Fruit fly (Drosophila melanogaster) Kc167 (cell line): ENCODE measurements around the gene Ctu2.

Experiments used
- Myc ChIP-seq: fragments of >200 bp; optimal IDR thresholded peaks from 2 replicates; lab custom pipeline; 2017; ENCODE audit warnings: missing external identifiers
- Sin3A ChIP-seq: fragments of >200 bp; optimal IDR thresholded peaks from 2 replicates; lab custom pipeline; 2018; ENCODE audit warnings: missing external identifiers
- h ChIP-seq: fragments of >200 bp; optimal IDR thresholded peaks from 3 replicates; lab custom pipeline; 2018; ENCODE audit warnings: missing external identifiers
- insv ChIP-seq: fragments of >200 bp; optimal IDR thresholded peaks from 3 replicates; lab custom pipeline; 2018; ENCODE audit warnings: missing external identifiers
- psq ChIP-seq: fragments of >200 bp; optimal IDR thresholded peaks from 2 replicates; lab custom pipeline; 2017; ENCODE audit warnings: missing external identifiers
- ttk ChIP-seq: sonication (Bioruptor generic); optimal IDR thresholded peaks from 2 replicates; lab custom pipeline; 2017; ENCODE audit warnings: missing external identifiers

The Ctu2 gene

DNA sequence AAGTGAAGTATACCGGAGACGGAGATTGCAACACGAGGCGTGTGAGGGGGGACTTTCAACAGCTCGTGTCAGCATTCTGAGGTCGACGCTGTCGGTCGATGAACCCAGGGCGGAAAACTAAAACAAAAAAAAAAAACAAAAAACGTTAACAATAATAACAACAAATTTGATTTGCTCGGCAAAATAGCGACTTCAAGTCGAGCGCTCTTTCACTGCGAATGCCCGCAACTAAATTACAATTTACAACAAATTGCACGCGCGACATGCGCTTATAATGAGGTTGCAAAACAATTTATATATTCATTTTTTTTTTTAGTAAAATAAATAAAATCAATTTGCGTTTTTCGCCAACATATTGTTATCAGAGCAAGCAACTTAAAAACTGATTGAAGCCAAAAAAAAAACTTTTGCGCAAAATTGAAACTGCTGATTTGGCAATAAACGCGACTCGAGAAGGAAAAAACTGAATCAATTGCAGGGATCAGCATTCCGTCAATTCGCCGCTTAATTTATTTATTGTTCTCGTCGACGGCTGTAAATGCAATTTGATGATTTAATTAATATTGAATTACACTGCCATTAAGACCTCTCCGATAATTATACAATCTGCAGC, 19.6 kb downstream of the Ctu2 start:
- no peak for TF ChIP-seq psq (lab: Kevin White, UChicago)
- no peak for TF ChIP-seq h (lab: Kevin White, UChicago)
- TF ChIP-seq insv (lab: Kevin White, UChicago): no peak
- TF ChIP-seq ttk: no peak
- TF ChIP-seq Sin3A (lab: Kevin White, UChicago): no peak
- no peak for TF ChIP-seq Myc (lab: Kevin White, UChicago)

DNA sequence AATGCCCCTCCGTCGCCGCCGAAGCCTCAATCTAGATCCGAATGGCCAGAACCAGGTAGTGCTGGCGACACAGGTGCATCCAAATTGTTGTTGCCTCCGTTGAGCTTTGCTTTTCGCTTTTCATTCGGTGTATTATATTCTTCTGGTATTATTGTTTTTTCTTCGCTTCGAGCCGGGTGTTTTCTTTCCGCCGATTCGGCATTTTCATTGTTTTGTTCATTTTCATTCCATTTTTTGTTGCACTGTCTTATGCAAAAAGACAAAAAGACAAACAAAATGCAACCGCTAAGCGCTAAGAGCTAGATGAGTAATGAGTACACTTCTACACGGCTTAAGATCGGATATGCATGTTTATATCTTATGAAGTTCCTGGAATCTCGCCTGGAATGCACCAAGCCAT, 20.8 kb downstream of the Ctu2 start:
- TF ChIP-seq h (lab: Kevin White, UChicago) (no peak), psq (lab: Kevin White, UChicago) (no peak), ttk (no peak), insv (lab: Kevin White, UChicago) (no peak)

DNA sequence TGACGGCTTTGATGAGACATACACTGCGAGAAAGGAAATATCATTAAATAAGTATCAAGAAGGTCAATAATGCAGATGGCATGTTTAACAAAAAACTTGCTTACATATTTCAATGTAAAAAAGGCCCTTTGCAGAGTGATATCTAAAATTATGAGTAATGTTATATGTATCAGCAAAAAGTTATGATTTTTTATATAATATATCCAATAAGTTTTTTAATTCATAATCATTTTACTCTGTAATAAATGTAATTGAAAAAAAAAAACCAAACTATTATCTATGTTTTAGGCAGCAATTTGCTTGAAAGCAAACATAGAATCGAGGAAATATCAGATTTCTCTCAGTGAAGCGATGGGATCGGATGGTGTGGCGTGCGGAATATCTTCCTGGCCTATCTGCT, 23.3 kb downstream of the Ctu2 start:
- TF ChIP-seq Sin3A (lab: Kevin White, UChicago) (no peak), h (lab: Kevin White, UChicago) (no peak), ttk (no peak), insv (lab: Kevin White, UChicago) (no peak), psq (lab: Kevin White, UChicago) (no peak), Myc (lab: Kevin White, UChicago) (no peak)

DNA sequence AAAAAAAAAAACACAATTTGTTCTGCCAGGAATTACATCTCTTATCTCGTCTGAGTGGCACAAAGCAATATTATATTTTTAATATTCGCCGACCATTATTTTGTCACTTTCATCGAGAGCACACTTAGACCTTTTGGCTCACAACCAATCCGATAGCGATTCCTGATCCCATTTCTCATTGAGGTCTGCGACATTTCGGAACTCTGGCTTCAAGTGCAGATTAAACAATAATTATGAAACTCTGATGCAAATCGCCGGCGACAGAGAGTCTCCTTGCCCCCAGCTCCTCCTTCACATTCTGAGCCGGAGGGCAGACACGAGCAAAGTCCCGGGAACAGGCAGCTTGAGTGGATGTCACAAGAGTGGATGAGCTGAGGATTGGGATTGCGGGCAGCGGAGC, 24.0 kb downstream of the Ctu2 start:
- TF ChIP-seq insv (lab: Kevin White, UChicago) (no peak), h (lab: Kevin White, UChicago) (no peak), Myc (lab: Kevin White, UChicago) (no peak), Sin3A (lab: Kevin White, UChicago) (no peak), ttk (no peak), psq (lab: Kevin White, UChicago) (no peak)

DNA sequence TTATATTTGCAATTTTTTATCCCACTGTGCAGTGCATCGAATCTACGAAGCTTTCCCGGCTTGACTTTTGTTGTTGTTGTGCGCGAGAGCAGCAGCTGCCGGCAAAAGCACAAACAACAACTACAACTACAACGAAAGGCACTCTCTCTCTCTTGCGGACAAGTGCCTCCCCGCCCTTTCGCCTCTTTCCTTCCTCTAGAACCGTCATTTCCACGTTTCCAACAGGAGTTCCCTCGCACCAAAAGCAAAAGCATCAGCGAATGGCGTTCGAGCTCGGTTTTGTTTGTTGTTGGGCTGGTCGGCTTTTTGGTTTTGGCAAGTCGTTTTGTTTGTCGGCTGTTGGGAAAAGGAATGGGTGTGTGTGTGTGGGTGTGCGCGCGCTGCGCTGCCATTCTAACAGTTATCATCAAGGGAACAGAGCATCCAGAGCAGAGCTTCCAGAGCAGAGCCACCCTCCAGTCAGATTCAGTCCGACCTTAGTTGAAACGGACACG, 29.2 kb downstream of the Ctu2 start, which contains the start of gene tj:
Gene tj (plus strand): TSS at position 444 of the 494 bp plus-strand sequence.
- no peak for TF ChIP-seq Sin3A (lab: Kevin White, UChicago)
- no peak for TF ChIP-seq h (lab: Kevin White, UChicago)
- no peak for TF ChIP-seq insv (lab: Kevin White, UChicago)

DNA sequence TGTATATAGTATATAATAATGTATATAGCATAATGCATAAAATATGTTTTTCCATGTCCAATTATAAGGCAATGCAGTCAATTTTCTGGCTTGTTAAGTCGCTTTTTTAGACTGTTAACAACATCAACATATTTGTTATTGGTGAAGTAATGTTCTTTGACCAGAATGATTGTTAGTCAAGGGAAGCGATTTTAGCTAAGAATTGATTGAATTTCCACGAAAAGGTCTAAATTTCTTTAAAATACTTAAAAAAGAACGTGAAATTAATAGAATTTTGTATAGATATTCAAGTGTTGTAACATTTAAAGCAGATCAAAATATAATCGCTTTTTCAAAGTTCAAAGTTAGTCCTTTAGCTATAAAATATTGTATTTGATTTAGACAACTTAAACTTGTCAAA, 29.6 kb downstream of the Ctu2 start:
- no peak for TF ChIP-seq psq (lab: Kevin White, UChicago)
- TF ChIP-seq h (lab: Kevin White, UChicago): no peak
- no peak for TF ChIP-seq insv (lab: Kevin White, UChicago)
- no peak for TF ChIP-seq Sin3A (lab: Kevin White, UChicago)
- TF ChIP-seq ttk: no peak
- TF ChIP-seq Myc (lab: Kevin White, UChicago): no peak

DNA sequence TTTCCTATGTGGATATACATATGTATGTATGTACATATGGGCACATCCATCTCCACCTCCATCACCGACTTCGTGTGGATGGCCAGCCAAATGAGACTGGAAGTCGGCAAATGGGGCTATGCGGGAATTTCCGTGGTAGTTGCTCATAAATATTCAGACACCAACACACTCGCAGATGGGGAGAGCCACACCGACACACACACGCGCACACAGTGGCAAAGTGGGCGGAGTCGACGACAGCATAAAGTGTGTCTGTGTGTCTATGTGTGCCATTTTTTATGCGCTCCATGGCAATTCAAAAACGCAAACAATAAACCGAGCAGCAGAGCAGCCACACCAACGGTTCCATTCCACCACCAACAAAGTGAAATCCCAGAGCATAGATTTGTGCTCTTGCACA, 30.2 kb downstream of the Ctu2 start:
- no peak for TF ChIP-seq insv (lab: Kevin White, UChicago)

DNA sequence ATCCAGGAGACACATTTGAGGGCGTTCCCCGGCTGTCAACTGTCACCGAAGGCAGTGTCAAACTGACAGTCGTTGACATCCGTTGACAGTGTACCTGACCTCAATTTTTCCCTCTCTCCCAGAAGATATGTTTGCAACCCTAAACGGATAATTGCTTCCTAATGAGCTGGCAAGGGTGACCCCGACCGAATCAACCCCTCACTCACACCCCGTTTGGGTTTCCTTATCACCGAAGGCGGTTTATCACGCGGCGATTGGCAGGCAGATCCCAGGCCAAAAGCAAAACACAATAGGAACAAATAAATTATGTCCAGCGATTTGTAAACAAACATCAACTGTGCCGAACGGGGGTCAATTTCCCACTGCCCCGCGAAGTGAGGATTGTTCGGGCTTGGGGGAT, 33.6 kb downstream of the Ctu2 start:
- TF ChIP-seq Myc (lab: Kevin White, UChicago): no peak
- TF ChIP-seq Sin3A (lab: Kevin White, UChicago): no peak
- TF ChIP-seq h (lab: Kevin White, UChicago): no peak
- TF ChIP-seq psq (lab: Kevin White, UChicago): no peak
- TF ChIP-seq ttk: no peak
- TF ChIP-seq insv (lab: Kevin White, UChicago): no peak

DNA sequence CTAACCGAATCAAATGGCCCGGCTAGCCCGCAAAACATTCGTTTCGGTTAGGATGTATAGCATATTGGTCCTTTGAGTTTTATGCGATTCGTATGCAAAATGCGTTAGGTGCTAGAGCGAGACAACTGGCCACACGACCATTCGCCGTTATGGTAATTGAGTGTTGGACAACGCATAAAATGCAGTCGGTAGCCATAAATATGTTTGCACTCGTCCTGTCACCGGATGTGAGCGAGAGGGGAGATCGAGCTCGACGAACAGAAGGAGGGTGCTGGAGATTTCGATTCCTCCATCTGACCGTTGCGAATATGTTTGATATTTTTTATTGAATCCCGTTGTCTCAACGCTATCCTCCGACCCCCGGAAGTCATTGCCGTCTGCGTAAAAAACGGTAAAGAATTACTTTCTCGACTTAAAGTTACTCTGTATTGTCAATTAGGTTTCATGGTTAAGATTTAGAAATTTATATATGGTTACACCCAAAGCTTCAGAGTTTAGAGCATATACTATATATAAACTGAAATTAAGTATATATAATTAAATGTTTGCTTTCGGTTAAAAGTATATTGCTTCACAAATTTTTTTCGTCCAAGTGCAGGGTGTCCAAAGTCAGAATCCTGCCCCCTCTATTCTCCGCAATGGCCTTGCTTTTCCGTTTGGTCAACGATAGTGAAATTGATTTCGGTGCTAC, 35.0 kb downstream of the Ctu2 start:
- TF ChIP-seq psq (lab: Kevin White, UChicago): no peak
- no peak for TF ChIP-seq Myc (lab: Kevin White, UChicago)
- TF ChIP-seq Sin3A (lab: Kevin White, UChicago): no peak
- TF ChIP-seq h (lab: Kevin White, UChicago): no peak
- TF ChIP-seq insv (lab: Kevin White, UChicago): no peak
- no peak for TF ChIP-seq ttk

DNA sequence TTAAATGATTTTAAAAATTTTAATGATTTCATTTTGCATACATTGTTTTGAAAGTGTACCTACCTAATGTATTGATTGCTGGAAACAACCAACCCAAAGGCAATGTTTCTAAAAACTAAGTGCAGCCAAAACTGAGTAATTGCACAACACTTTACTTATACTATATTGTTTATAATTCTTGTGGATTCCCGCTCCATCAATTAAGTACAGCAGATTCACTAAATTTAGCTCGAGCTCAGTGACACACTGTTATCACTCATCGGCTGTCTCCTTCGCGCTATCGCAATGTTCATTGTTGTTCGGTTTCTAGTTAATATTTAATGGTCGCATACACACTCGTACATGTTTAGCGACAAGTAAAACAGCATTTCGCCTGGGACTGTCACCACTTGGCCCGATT, 37.3 kb downstream of the Ctu2 start:
- TF ChIP-seq Sin3A (lab: Kevin White, UChicago): no peak
- no peak for TF ChIP-seq psq (lab: Kevin White, UChicago)
- no peak for TF ChIP-seq ttk
- TF ChIP-seq Myc (lab: Kevin White, UChicago): no peak
- TF ChIP-seq insv (lab: Kevin White, UChicago): no peak
- TF ChIP-seq h (lab: Kevin White, UChicago): no peak

DNA sequence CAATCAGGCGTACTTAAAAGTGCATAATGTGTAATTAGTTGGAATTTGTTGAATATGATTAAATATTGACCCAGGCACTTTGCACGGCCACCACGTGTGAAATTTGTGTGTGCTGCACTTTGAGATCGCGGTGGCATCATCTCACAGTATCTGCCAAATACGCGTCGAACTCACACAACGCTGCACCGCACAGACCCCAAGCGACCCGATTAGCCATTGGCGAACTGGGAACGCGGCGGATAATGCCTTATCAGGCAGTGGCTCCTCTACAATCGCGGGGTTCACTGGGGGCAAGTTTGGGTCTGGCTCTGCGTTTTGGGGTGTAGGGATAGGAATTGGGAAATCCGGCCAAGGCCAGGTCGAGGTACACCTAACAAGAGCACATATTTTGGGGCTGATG, 37.8 kb downstream of the Ctu2 start:
- no peak for TF ChIP-seq ttk
- no peak for TF ChIP-seq Sin3A (lab: Kevin White, UChicago)
- no peak for TF ChIP-seq psq (lab: Kevin White, UChicago)
- TF ChIP-seq insv (lab: Kevin White, UChicago): no peak
- no peak for TF ChIP-seq Myc (lab: Kevin White, UChicago)
- TF ChIP-seq h (lab: Kevin White, UChicago): no peak

DNA sequence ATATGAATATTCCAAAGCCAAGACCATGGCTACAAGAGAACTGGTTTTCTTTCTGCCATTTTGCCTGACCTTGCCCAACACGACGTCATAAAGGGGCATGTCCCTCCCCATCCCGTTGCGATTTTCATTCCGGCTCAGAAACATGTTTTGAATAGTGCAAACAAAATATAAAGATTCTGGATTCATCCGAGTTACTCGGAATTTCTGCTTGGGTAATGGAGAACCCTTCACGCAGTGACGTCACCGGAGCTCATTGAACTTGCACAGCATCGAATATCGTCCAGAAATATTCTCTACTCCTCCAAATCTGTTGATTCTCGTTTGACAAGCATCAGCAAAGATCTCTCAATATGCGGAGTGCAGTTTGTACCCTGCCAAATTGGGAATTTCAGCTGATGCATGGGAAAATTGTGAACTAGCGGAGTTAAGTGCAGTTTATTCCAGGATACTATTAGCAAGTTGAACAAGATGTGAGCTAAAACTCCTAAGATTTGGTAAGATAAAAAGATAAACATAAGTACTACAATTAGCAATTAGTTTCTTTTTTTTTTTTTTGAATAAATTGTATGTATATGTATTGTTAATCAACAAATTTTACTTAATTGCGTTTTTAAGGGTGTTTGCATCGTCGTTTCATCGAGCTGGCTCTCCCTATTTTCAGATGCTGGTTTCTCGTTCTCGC, 38.8 kb downstream of the Ctu2 start, which contains the start of gene CG10026:
Gene CG10026 (plus strand): TSS at position 187 of the 682 bp plus-strand sequence.
- TF ChIP-seq ttk: no peak
- no peak for TF ChIP-seq insv (lab: Kevin White, UChicago)
- TF ChIP-seq psq (lab: Kevin White, UChicago): no peak
- TF ChIP-seq h (lab: Kevin White, UChicago): no peak
- TF ChIP-seq Myc (lab: Kevin White, UChicago): no peak
- TF ChIP-seq Sin3A (lab: Kevin White, UChicago): no peak
